Fruit fly (Drosophila melanogaster): ENCODE measurements around the gene smp-30.

Gene smp-30

dm6 chr3R:14706354-14706753 lies 44.7 kb downstream of the smp-30 start (continued):
- TF ChIP-seq Optix (GFP tag; IDR thresholded peaks at IDR 0.05) (no peak), ftz-f1 (GFP tag; optimal IDR thresholded peaks at IDR 0.05) (no peak), Dp (GFP tag; optimal IDR thresholded peaks at IDR 0.05) (no peak), MTF-1 (GFP tag; optimal IDR thresholded peaks at IDR 0.05; ENCODE audit: borderline replicate concordance) (no peak), abd-A (tag; optimal IDR thresholded peaks at IDR 0.05) (no peak), CG4360 (GFP tag; IDR thresholded peaks at IDR 0.05) (no peak), CG2202 (tag; optimal IDR thresholded peaks at IDR 0.05) (no peak), CG4730 (GFP tag; IDR thresholded peaks at IDR 0.05) (0 out of 2 replicates have a peak, but pooled peaks have one; percentile 6), dysf (GFP tag; IDR thresholded peaks at IDR 0.05) (peak; percentile 6; the same call in 1 of the 3 replicates), prd (optimal IDR thresholded peaks at IDR 0.05) (no peak), prd (GFP tag; IDR thresholded peaks at IDR 0.05) (no peak; the same call in 2 of the 3 replicates), CG10431 (GFP tag; optimal IDR thresholded peaks at IDR 0.05) (no peak), Hsf (GFP tag; optimal IDR thresholded peaks at IDR 0.05) (no peak), Oli (tag; optimal IDR thresholded peaks at IDR 0.05) (peak; percentile 31), ase (GFP tag; IDR thresholded peaks at IDR 0.05) (no peak), crp (GFP tag; optimal IDR thresholded peaks at IDR 0.05) (no peak), CG34422 (GFP tag; IDR thresholded peaks at IDR 0.05) (no peak), pb (GFP tag; optimal IDR thresholded peaks at IDR 0.05) (no peak), Fer1 (GFP tag; optimal IDR thresholded peaks at IDR 0.05) (no peak), Side (GFP tag; optimal IDR thresholded peaks at IDR 0.05) (no peak), Elba2 (GFP tag; optimal IDR thresholded peaks at IDR 0.05) (no peak), HLH4C (GFP tag; IDR thresholded peaks at IDR 0.05; ENCODE audit: partially characterized antibody) (no peak), chm (GFP tag; IDR thresholded peaks at IDR 0.05) (no peak), ranshi (GFP tag; IDR thresholded peaks at IDR 0.05) (no peak), CG17829 (tag; optimal IDR thresholded peaks at IDR 0.05) (no peak), CG11504 (tag; optimal IDR thresholded peaks at IDR 0.05) (peak; percentile 9), CG17385 (GFP tag; optimal IDR thresholded peaks at IDR 0.05) (no peak), CG11723 (GFP tag; optimal IDR thresholded peaks at IDR 0.05) (no peak), pnt (GFP tag; optimal IDR thresholded peaks at IDR 0.05) (no peak), CG6175 (GFP tag; IDR thresholded peaks at IDR 0.05) (no peak), BtbVII (GFP tag; optimal IDR thresholded peaks at IDR 0.05) (no peak), CG6272 (GFP tag; IDR thresholded peaks at IDR 0.05) (no peak), Adf1 (GFP tag; IDR thresholded peaks at IDR 0.05) (0 out of 2 replicates have a peak, but pooled peaks have one; percentile 7), CG12391 (tag; optimal IDR thresholded peaks at IDR 0.05) (no peak), Hr78 (GFP tag; optimal IDR thresholded peaks at IDR 0.05) (no peak), gem (tag; optimal IDR thresholded peaks at IDR 0.05) (peak; percentile 55), CG18619 (GFP tag; optimal IDR thresholded peaks at IDR 0.05) (no peak), CG6689 (GFP tag; IDR thresholded peaks at IDR 0.05) (no peak), CG15269 (tag; optimal IDR thresholded peaks at IDR 0.05) (peak; percentile 19), CG11560 (tag; IDR thresholded peaks at IDR 0.05) (no peak), peb (GFP tag; IDR thresholded peaks at IDR 0.05) (no peak), CG12104 (GFP tag; optimal IDR thresholded peaks at IDR 0.05) (no peak), CG7556 (GFP tag; optimal IDR thresholded peaks at IDR 0.05) (peak; percentile 9), ara (GFP tag; IDR thresholded peaks at IDR 0.05) (no peak), Hr51 (GFP tag; optimal IDR thresholded peaks at IDR 0.05) (peak in 1 of 2 experiments; percentile 52), Tbp (GFP tag; optimal IDR thresholded peaks at IDR 0.05) (no peak), HmgD (GFP tag; optimal IDR thresholded peaks at IDR 0.05) (no peak), CG11085 (GFP tag; IDR thresholded peaks at IDR 0.05) (no peak), HmgZ (tag; optimal IDR thresholded peaks at IDR 0.05) (no peak), sd (tag; optimal IDR thresholded peaks at IDR 0.05) (no peak), HLH3B (GFP tag; IDR thresholded peaks at IDR 0.05) (peak; percentile 43), CG2199 (GFP tag; IDR thresholded peaks at IDR 0.05) (no peak)

All from whole organism, embryonic.